Worm (Caenorhabditis elegans) whole organism, early embryonic: ENCODE results near the gene tsp-14.

ENCODE experiments used
- B0310.2 ChIP-seq: sonication (generic microtip); optimal IDR thresholded peaks from 2 replicates; lab custom pipeline; 2016; ENCODE audit warnings: mild to moderate bottlenecking, missing genetic modification characterization, missing compliant biosample characterization
- aly-1 ChIP-seq: sonication (generic microtip); optimal IDR thresholded peaks from 2 replicates; lab custom pipeline; 2016; ENCODE audit warnings: missing genetic modification characterization, missing compliant biosample characterization
- ama-1 ChIP-seq: fragments of 150-350 bp; optimal IDR thresholded peaks from 2 replicates; lab custom pipeline; 2014
- ceh-36 ChIP-seq: sonication (generic microtip); optimal IDR thresholded peaks from 2 replicates; lab custom pipeline; 2016; ENCODE audit warnings: missing genetic modification characterization, inconsistent platforms, missing compliant biosample characterization
- ets-7 ChIP-seq: sonication (generic microtip); optimal IDR thresholded peaks from 2 replicates; lab custom pipeline; 2016; ENCODE audit warnings: missing genotype, missing genetic modification characterization, missing compliant biosample characterization
- flt-1 ChIP-seq: fragments of 200-800 bp; sonication (Bioruptor generic); IDR thresholded peaks from 2 replicates; pipeline ENCODE4 v1.3.6; 2022; ENCODE audit warnings: missing genetic modification characterization, missing compliant biosample characterization
- hmbx-1 ChIP-seq: sonication (generic microtip); optimal IDR thresholded peaks from 2 replicates; lab custom pipeline; 2016; ENCODE audit warnings: mild to moderate bottlenecking, missing genetic modification characterization, missing compliant biosample characterization
- hmg-4 ChIP-seq: fragments of 200-800 bp; sonication (Bioruptor generic); optimal IDR thresholded peaks from 2 replicates; lab custom pipeline; 2018; ENCODE audit warnings: mild to moderate bottlenecking, missing genetic modification characterization, missing compliant biosample characterization
- hnd-1 ChIP-seq: sonication (generic microtip); optimal IDR thresholded peaks from 2 replicates; lab custom pipeline; 2016; ENCODE audit warnings: missing genetic modification characterization, missing compliant biosample characterization
- scrt-1 ChIP-seq: fragments of 200-800 bp; sonication (Bioruptor generic); IDR thresholded peaks from 2 replicates; pipeline ENCODE4 v1.3.6; 2022; ENCODE audit warnings: missing genetic modification characterization, missing compliant biosample characterization
- sea-1 ChIP-seq: fragments of 200-800 bp; sonication (Bioruptor generic); conservative IDR thresholded peaks from 2 replicates; pipeline ENCODE4 v1.3.6; 2022; ENCODE audit warnings: missing genetic modification characterization, missing compliant biosample characterization

- TF ChIP-seq scrt-1 = no peak
- no peak for TF ChIP-seq flt-1 (GFP tag; lab: Robert Waterston, UW)
- no peak for TF ChIP-seq sea-1
- no peak for TF ChIP-seq B0310.2 (tag; lab: Kevin White, UChicago)
- TF ChIP-seq ama-1 (lab: Kevin White, UChicago) = no peak
- TF ChIP-seq hnd-1 (tag; lab: Kevin White, UChicago) = no peak
- no peak for TF ChIP-seq hmbx-1
- no peak for TF ChIP-seq ceh-36 (tag; lab: Kevin White, UChicago)
- TF ChIP-seq aly-1 (tag; lab: Kevin White, UChicago) = no peak
- no peak for TF ChIP-seq ets-7 (tag; lab: Kevin White, UChicago)
- TF ChIP-seq hmg-4 (GFP tag; lab: Kevin White, UChicago) = no peak
Measured at ce11 chrX:4895223-4895622, 18.5 kb upstream of the tsp-14 start.
